Fruit fly (Drosophila melanogaster) whole organism, embryonic: ENCODE measurements around the gene CG12581.

Source experiments
- Atf6 ChIP-seq: fragments of 200-800 bp; sonication (Bioruptor generic); IDR thresholded peaks from 2 replicates; pipeline ENCODE4 v1.3.6; 2022; ENCODE audit warnings: missing biosample characterization, missing genetic modification characterization
- BEAF-32 ChIP-seq: fragments of 200-800 bp; sonication (Bioruptor generic); optimal IDR thresholded peaks from 3 replicates; lab custom pipeline; 2017; ENCODE audit warnings: missing biosample characterization, missing genetic modification characterization, mild to moderate bottlenecking, moderate library complexity, missing genetic modification reagents
- Bgb ChIP-seq: fragments of 200-800 bp; sonication (Bioruptor generic); IDR thresholded peaks from 2 replicates; pipeline ENCODE4 v1.3.6; 2022; ENCODE audit warnings: missing biosample characterization, missing genetic modification characterization; ENCODE audit not compliant: partially characterized antibody
- CG10267 ChIP-seq: fragments of 200-800 bp; sonication (Bioruptor generic); optimal IDR thresholded peaks from 2 replicates; lab custom pipeline; 2018; ENCODE audit warnings: missing biosample characterization, mild to moderate bottlenecking, missing genetic modification characterization, moderate library complexity
- CG10462 ChIP-seq: fragments of 200-800 bp; sonication (Bioruptor generic); optimal IDR thresholded peaks from 2 replicates; lab custom pipeline; 2016; ENCODE audit warnings: missing biosample characterization, missing genetic modification characterization
- CG10979 ChIP-seq: fragments of 200-800 bp; sonication (Bioruptor generic); optimal IDR thresholded peaks from 2 replicates; lab custom pipeline; 2018; ENCODE audit warnings: missing biosample characterization, mild to moderate bottlenecking, missing genetic modification characterization, moderate library complexity
- CG11504 ChIP-seq: fragments of 200-800 bp; sonication (Bioruptor generic); optimal IDR thresholded peaks from 3 replicates; lab custom pipeline; 2019; ENCODE audit warnings: missing biosample characterization, mild to moderate bottlenecking, missing genetic modification characterization, moderate library complexity
- CG11695 ChIP-seq: fragments of 200-800 bp; sonication (Bioruptor generic); IDR thresholded peaks from 3 replicates; pipeline ENCODE4 v1.3.6; 2022; ENCODE audit warnings: missing biosample characterization, missing genetic modification characterization
- CG12104 ChIP-seq: fragments of 200-800 bp; sonication (Bioruptor generic); optimal IDR thresholded peaks from 3 replicates; lab custom pipeline; 2016; ENCODE audit warnings: missing biosample characterization, missing genetic modification characterization
- CG12155 ChIP-seq: fragments of 200-800 bp; sonication (Bioruptor generic); optimal IDR thresholded peaks from 3 replicates; lab custom pipeline; 2016; ENCODE audit warnings: missing biosample characterization, missing genetic modification characterization
- CG12659 ChIP-seq: fragments of 200-800 bp; sonication (Bioruptor generic); optimal IDR thresholded peaks from 3 replicates; lab custom pipeline; 2017; ENCODE audit warnings: mild to moderate bottlenecking, missing biosample characterization, missing genetic modification reagents, missing genetic modification characterization
- CG13424 ChIP-seq: fragments of 200-800 bp; sonication (Bioruptor generic); optimal IDR thresholded peaks from 2 replicates; lab custom pipeline; 2019; ENCODE audit warnings: missing biosample characterization, mild to moderate bottlenecking, missing genetic modification characterization, moderate library complexity
- CG13775 ChIP-seq: fragments of 200-800 bp; sonication (Bioruptor generic); optimal IDR thresholded peaks from 3 replicates; lab custom pipeline; 2017; ENCODE audit warnings: missing biosample characterization, mild to moderate bottlenecking, missing genetic modification characterization
- CG14860 ChIP-seq: fragments of 200-800 bp; sonication (Bioruptor generic); IDR thresholded peaks from 3 replicates; pipeline ENCODE4 v1.3.6; 2022; ENCODE audit warnings: missing biosample characterization, missing genetic modification characterization; ENCODE audit not compliant: partially characterized antibody
- CG1603 ChIP-seq: fragments of 200-800 bp; sonication (Bioruptor generic); optimal IDR thresholded peaks from 2 replicates; lab custom pipeline; 2019; ENCODE audit warnings: missing biosample characterization, mild to moderate bottlenecking, missing genetic modification characterization, moderate library complexity
- CG18262 ChIP-seq: fragments of 200-800 bp; optimal IDR thresholded peaks from 3 replicates; lab custom pipeline; 2019; ENCODE audit warnings: missing biosample characterization, mild to moderate bottlenecking, missing genetic modification characterization, moderate library complexity
- CG2116 ChIP-seq: fragments of 200-800 bp; sonication (Bioruptor generic); optimal IDR thresholded peaks from 3 replicates; lab custom pipeline; 2018; ENCODE audit warnings: missing biosample characterization, mild to moderate bottlenecking, missing genetic modification characterization
- CG2199 ChIP-seq: fragments of 200-800 bp; sonication (Bioruptor generic); IDR thresholded peaks from 3 replicates; pipeline ENCODE4 v1.3.6; 2022; ENCODE audit warnings: missing biosample characterization, missing genetic modification characterization
- CG2202 ChIP-seq: fragments of 200-800 bp; sonication (Bioruptor generic); optimal IDR thresholded peaks from 2 replicates; lab custom pipeline; 2018; ENCODE audit warnings: missing biosample characterization, mild to moderate bottlenecking, missing genetic modification characterization
- CG30020 ChIP-seq: fragments of 200-800 bp; optimal IDR thresholded peaks from 2 replicates; lab custom pipeline; 2019; ENCODE audit warnings: missing biosample characterization, mild to moderate bottlenecking, missing genetic modification characterization, moderate library complexity
- CG4282 ChIP-seq: fragments of 200-800 bp; sonication (Bioruptor generic); optimal IDR thresholded peaks from 2 replicates; lab custom pipeline; 2016; ENCODE audit warnings: missing biosample characterization, missing genetic modification characterization
- CG43689 ChIP-seq: fragments of 200-800 bp; sonication (Bioruptor generic); IDR thresholded peaks from 2 replicates; pipeline ENCODE4 v1.3.6; 2022; ENCODE audit warnings: missing biosample characterization, missing genetic modification characterization
- CG7839 ChIP-seq: fragments of 200-800 bp; sonication (Bioruptor generic); optimal IDR thresholded peaks from 3 replicates; lab custom pipeline; 2018; ENCODE audit warnings: missing biosample characterization, mild to moderate bottlenecking, missing genetic modification characterization, moderate library complexity
- CG8290 ChIP-seq, 3 experiments: fragments of 200-800 bp; sonication (Bioruptor generic); optimal IDR thresholded peaks; 2 replicates each; lab custom pipeline; 2016 to 2019; ENCODE audit warnings: missing biosample characterization in 3 of 3, missing genetic modification characterization in 3 of 3, mild to moderate bottlenecking in 2 of 3, moderate library complexity in 1 of 3
- CG8359 ChIP-seq: fragments of 200-800 bp; sonication (Bioruptor generic); optimal IDR thresholded peaks from 2 replicates; lab custom pipeline; 2017; ENCODE audit warnings: missing biosample characterization, mild to moderate bottlenecking, missing genetic modification characterization, borderline replicate concordance
- Camta ChIP-seq: fragments of 200-800 bp; sonication (Bioruptor generic); optimal IDR thresholded peaks from 2 replicates; lab custom pipeline; 2016; ENCODE audit warnings: missing biosample characterization, missing genetic modification characterization
- CoRest ChIP-seq: fragments of 200-800 bp; sonication (Bioruptor generic); optimal IDR thresholded peaks from 3 replicates; lab custom pipeline; 2018; ENCODE audit warnings: missing biosample characterization, mild to moderate bottlenecking, missing genetic modification characterization, moderate library complexity
- Doc3 ChIP-seq: fragments of 200-800 bp; sonication (Bioruptor generic); IDR thresholded peaks from 3 replicates; pipeline ENCODE4 v1.3.6; 2022; ENCODE audit warnings: missing biosample characterization, missing genetic modification characterization; ENCODE audit not compliant: partially characterized antibody
- E2f2 ChIP-seq: fragments of 200-800 bp; sonication (Bioruptor generic); IDR thresholded peaks from 2 replicates; pipeline ENCODE4 v1.3.6; 2022; ENCODE audit warnings: missing biosample characterization, missing genetic modification characterization
- Fer3 ChIP-seq: fragments of 200-800 bp; sonication (Bioruptor generic); optimal IDR thresholded peaks from 2 replicates; lab custom pipeline; 2018; ENCODE audit warnings: missing biosample characterization, mild to moderate bottlenecking, missing genetic modification characterization, moderate library complexity
- H2.0 ChIP-seq: fragments of 200-800 bp; sonication (Bioruptor generic); IDR thresholded peaks from 2 replicates; pipeline ENCODE4 v1.3.6; 2022; ENCODE audit warnings: missing biosample characterization, missing genetic modification characterization
- Hmx ChIP-seq: fragments of 200-800 bp; sonication (Bioruptor generic); optimal IDR thresholded peaks from 2 replicates; lab custom pipeline; 2016; ENCODE audit warnings: missing biosample characterization, missing genetic modification characterization
- Hr3 ChIP-seq: fragments of 200-800 bp; sonication (Bioruptor generic); optimal IDR thresholded peaks from 3 replicates; lab custom pipeline; 2016; ENCODE audit warnings: missing biosample characterization, missing genetic modification characterization
- Lhr ChIP-seq: fragments of 200-800 bp; sonication (Bioruptor generic); optimal IDR thresholded peaks from 3 replicates; lab custom pipeline; 2017; ENCODE audit warnings: mild to moderate bottlenecking, missing biosample characterization, missing genetic modification reagents, missing genetic modification characterization
- NC2β ChIP-seq: fragments of 200-800 bp; sonication (Bioruptor generic); optimal IDR thresholded peaks from 2 replicates; lab custom pipeline; 2016; ENCODE audit warnings: missing biosample characterization, missing genetic modification characterization
- Rfx ChIP-seq: fragments of 200-800 bp; sonication (Bioruptor generic); IDR thresholded peaks from 2 replicates; pipeline ENCODE4 v1.3.6; 2022; ENCODE audit warnings: missing biosample characterization, missing genetic modification characterization
- Sin3A ChIP-seq: fragments of >200 bp; optimal IDR thresholded peaks from 2 replicates; lab custom pipeline; 2018
- al ChIP-seq: fragments of 200-800 bp; sonication (Bioruptor generic); IDR thresholded peaks from 2 replicates; pipeline ENCODE4 v1.3.6; 2022; ENCODE audit warnings: missing biosample characterization, missing genetic modification characterization
- ap ChIP-seq: fragments of 200-800 bp; sonication (Bioruptor generic); IDR thresholded peaks from 2 replicates; pipeline ENCODE4 v1.3.6; 2022; ENCODE audit warnings: missing biosample characterization, missing genetic modification characterization
- chm ChIP-seq: fragments of 200-800 bp; sonication (Bioruptor generic); IDR thresholded peaks from 2 replicates; pipeline ENCODE4 v1.3.6; 2022; ENCODE audit warnings: missing biosample characterization, missing genetic modification characterization
- esg ChIP-seq: fragments of 200-800 bp; sonication (Bioruptor generic); conservative IDR thresholded peaks from 2 replicates; pipeline ENCODE4 v1.3.6; 2022; ENCODE audit warnings: missing biosample characterization, missing genetic modification characterization
- exex ChIP-seq: fragments of 200-800 bp; sonication (Bioruptor generic); optimal IDR thresholded peaks from 4 replicates; lab custom pipeline; 2018; ENCODE audit warnings: missing biosample characterization, mild to moderate bottlenecking, missing genetic modification characterization, moderate library complexity
- ftz-f1 ChIP-seq: fragments of 200-800 bp; sonication (Bioruptor generic); optimal IDR thresholded peaks from 2 replicates; lab custom pipeline; 2016; ENCODE audit warnings: missing biosample characterization, missing genetic modification characterization
- hth ChIP-seq: fragments of >200 bp; optimal IDR thresholded peaks from 2 replicates; lab custom pipeline; 2017; ENCODE audit warnings: inconsistent platforms
- sisA ChIP-seq: fragments of 200-800 bp; sonication (Bioruptor generic); IDR thresholded peaks from 2 replicates; pipeline ENCODE4 v1.3.6; 2022; ENCODE audit warnings: missing biosample characterization, missing genetic modification characterization
- sna ChIP-seq: fragments of 200-800 bp; sonication (Bioruptor generic); IDR thresholded peaks from 2 replicates; pipeline ENCODE4 v1.3.6; 2022; ENCODE audit warnings: missing biosample characterization, missing genetic modification characterization; ENCODE audit not compliant: partially characterized antibody
- so ChIP-seq: fragments of 200-800 bp; sonication (Bioruptor generic); IDR thresholded peaks from 3 replicates; pipeline ENCODE4 v1.3.6; 2022; ENCODE audit warnings: missing biosample characterization, missing genetic modification characterization
- sob ChIP-seq: fragments of 200-800 bp; sonication (Bioruptor generic); IDR thresholded peaks from 2 replicates; pipeline ENCODE4 v1.3.6; 2022; ENCODE audit warnings: missing biosample characterization, missing genetic modification characterization
- trem ChIP-seq: fragments of 200-800 bp; optimal IDR thresholded peaks from 3 replicates; lab custom pipeline; 2019; ENCODE audit warnings: missing biosample characterization, mild to moderate bottlenecking, missing genetic modification characterization, moderate library complexity
- zen ChIP-seq: fragments of 200-800 bp; sonication (Bioruptor generic); optimal IDR thresholded peaks from 3 replicates; lab custom pipeline; 2018; ENCODE audit warnings: missing biosample characterization, mild to moderate bottlenecking, missing genetic modification characterization, moderate library complexity

The CG12581 gene

DNA sequence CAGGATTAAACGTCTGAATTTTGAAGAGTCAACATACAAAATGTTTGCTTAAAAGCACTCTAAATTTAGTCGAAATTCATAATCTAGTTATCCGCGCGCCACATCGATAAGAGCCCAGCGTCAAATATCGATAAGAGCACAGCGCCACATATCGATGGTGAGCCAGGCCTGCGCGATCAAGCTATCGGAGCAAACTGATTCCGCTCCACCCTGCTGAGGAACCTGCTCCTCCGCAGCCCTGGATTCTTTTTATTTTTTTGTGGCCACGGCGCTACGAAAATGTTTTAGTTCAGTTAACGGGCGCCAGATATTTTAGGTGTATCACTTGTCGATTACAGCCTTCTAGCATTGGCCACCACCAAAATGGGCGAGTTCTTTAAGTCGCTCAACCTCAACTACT is 46.3 kb downstream of the CG12581 start (continued):
- 0 out of 2 replicates have a peak, but pooled peaks have one; percentile 23 for TF ChIP-seq H2.0 (GFP tag; lab: Robert Waterston, UW)
- TF ChIP-seq BEAF-32 (GFP tag; lab: Kevin White, UChicago) = peak; percentile 98
- TF ChIP-seq sisA (GFP tag; lab: Robert Waterston, UW) = 0 out of 2 replicates have a peak, but pooled peaks have one; percentile 14
- TF ChIP-seq CG13424 = peak; percentile 14
- TF ChIP-seq Hmx (GFP tag; lab: Kevin White, UChicago) = no peak
- TF ChIP-seq CG7839 (tag; lab: Kevin White, UChicago) = no peak
- TF ChIP-seq Doc3 (GFP tag; lab: Robert Waterston, UW) = peak; percentile 96
- peak; percentile 69 for TF ChIP-seq trem (tag; lab: Kevin White, UChicago)
- TF ChIP-seq NC2β (GFP tag; lab: Kevin White, UChicago) = peak; percentile 43
- TF ChIP-seq CG2202 (tag; lab: Kevin White, UChicago) = no peak
- TF ChIP-seq esg (GFP tag; lab: Robert Waterston, UW) = no peak
- TF ChIP-seq CG30020 = peak; percentile 76
- TF ChIP-seq CoRest (tag; lab: Kevin White, UChicago) = peak; percentile 32
- no peak for TF ChIP-seq hth (lab: Kevin White, UChicago)
- peak; percentile 86 for TF ChIP-seq CG2116
- peak; percentile 72 for TF ChIP-seq CG12659 (GFP tag; lab: Kevin White, UChicago)
- peak; percentile 96 for TF ChIP-seq sna (GFP tag; lab: Robert Waterston, UW)
- TF ChIP-seq Rfx (GFP tag; lab: Robert Waterston, UW) = peak; percentile 76
- TF ChIP-seq chm (GFP tag; lab: Robert Waterston, UW) = peak; percentile 54; the same call in 1 of the 2 replicates
- TF ChIP-seq CG13775 (GFP tag; lab: Kevin White, UChicago) = peak; percentile 25
- 0 out of 2 replicates have a peak, but pooled peaks have one; percentile 10 for TF ChIP-seq al (GFP tag; lab: Robert Waterston, UW)
- peak; percentile 73 for TF ChIP-seq Sin3A (lab: Kevin White, UChicago)
- no peak for TF ChIP-seq CG4282 (GFP tag; lab: Kevin White, UChicago)
- no peak for TF ChIP-seq exex
- TF ChIP-seq CG11695 = no peak
- no peak for TF ChIP-seq ap (GFP tag; lab: Robert Waterston, UW)
- no peak for TF ChIP-seq CG12104
- TF ChIP-seq zen (tag; lab: Kevin White, UChicago) = peak; percentile 35
- TF ChIP-seq Fer3 (tag; lab: Kevin White, UChicago) = peak; percentile 39
- peak; percentile 45 for TF ChIP-seq CG10267 (tag; lab: Kevin White, UChicago)
- TF ChIP-seq E2f2 (GFP tag; lab: Robert Waterston, UW) = peak; percentile 99
- peak; percentile 100 for TF ChIP-seq Bgb (GFP tag; lab: Robert Waterston, UW)
- 0 out of 3 replicates have a peak, but pooled peaks have one; percentile 76 for TF ChIP-seq CG2199 (GFP tag; lab: Robert Waterston, UW)
- TF ChIP-seq CG10462 (GFP tag; lab: Kevin White, UChicago) = no peak
- TF ChIP-seq CG1603 (tag; lab: Kevin White, UChicago) = peak; percentile 78
- TF ChIP-seq Hr3 (GFP tag; lab: Kevin White, UChicago) = peak; percentile 20
- no peak for TF ChIP-seq CG43689 (GFP tag; lab: Robert Waterston, UW)
- TF ChIP-seq ftz-f1 = peak; percentile 83
- no peak for TF ChIP-seq CG8359 (GFP tag; lab: Kevin White, UChicago)
- TF ChIP-seq CG12155 (GFP tag; lab: Kevin White, UChicago) = peak; percentile 27
- TF ChIP-seq Lhr (GFP tag; lab: Kevin White, UChicago) = peak; percentile 88
- peak; percentile 14 for TF ChIP-seq Camta (GFP tag; lab: Kevin White, UChicago)
- TF ChIP-seq CG8290 (GFP tag; optimal IDR thresholded peaks at IDR 0.05; lab: Kevin White, UChicago) = peak; percentile 32
- peak in 1 of 2 experiments; percentile 80 for TF ChIP-seq CG8290 (tag; optimal IDR thresholded peaks at IDR 0.05; lab: Kevin White, UChicago)
- TF ChIP-seq CG14860 (GFP tag; lab: Robert Waterston, UW) = peak; percentile 96
- TF ChIP-seq sob (GFP tag; lab: Robert Waterston, UW) = peak; percentile 74
- peak; percentile 48; the same call in 1 of the 3 replicates for TF ChIP-seq so (GFP tag; lab: Robert Waterston, UW)
- TF ChIP-seq Atf6 (GFP tag; lab: Robert Waterston, UW) = no peak
- no peak for TF ChIP-seq CG11504 (tag; lab: Kevin White, UChicago)
- no peak for TF ChIP-seq CG18262
- TF ChIP-seq CG10979 (tag; lab: Kevin White, UChicago) = peak; percentile 4
